Worm (Caenorhabditis elegans) whole organism, early embryonic: Measurements from ENCODE around the gene C10E2.5.

Source experiments
- F13C5.2 ChIP-seq: sonication (generic microtip); optimal IDR thresholded peaks from 2 replicates; lab custom pipeline; 2017; ENCODE audit warnings: mild to moderate bottlenecking, missing genetic modification characterization, inconsistent platforms, missing compliant biosample characterization
- hnd-1 ChIP-seq: sonication (generic microtip); optimal IDR thresholded peaks from 2 replicates; lab custom pipeline; 2016; ENCODE audit warnings: missing genetic modification characterization, missing compliant biosample characterization

DNA sequence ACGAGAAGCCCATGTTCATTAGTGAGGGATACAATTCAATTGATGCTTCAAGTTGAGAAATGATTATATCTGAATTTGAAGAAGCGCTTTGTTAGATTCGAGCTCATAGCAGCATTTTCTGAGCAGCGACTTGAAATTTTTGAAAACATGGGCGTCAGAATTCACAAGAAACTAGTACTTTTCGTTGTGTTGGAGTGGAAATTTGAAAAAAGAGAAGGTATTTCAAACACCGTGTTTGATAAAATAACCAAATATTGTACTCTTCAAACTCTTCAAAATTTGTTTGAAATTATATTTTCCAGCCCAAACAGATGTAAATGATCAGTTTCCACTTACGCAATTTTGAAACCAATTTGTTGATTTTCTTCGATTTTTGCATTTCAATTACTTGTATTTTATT, 9.4 kb downstream of the C10E2.5 start, which contains the start of gene C10E2.2:
- no peak for TF ChIP-seq F13C5.2
- TF ChIP-seq hnd-1 (tag; lab: Kevin White, UChicago) = no peak
